Fruit fly (Drosophila melanogaster): Measurements from ENCODE around the gene CG42692.

CG42692 gene

DNA sequence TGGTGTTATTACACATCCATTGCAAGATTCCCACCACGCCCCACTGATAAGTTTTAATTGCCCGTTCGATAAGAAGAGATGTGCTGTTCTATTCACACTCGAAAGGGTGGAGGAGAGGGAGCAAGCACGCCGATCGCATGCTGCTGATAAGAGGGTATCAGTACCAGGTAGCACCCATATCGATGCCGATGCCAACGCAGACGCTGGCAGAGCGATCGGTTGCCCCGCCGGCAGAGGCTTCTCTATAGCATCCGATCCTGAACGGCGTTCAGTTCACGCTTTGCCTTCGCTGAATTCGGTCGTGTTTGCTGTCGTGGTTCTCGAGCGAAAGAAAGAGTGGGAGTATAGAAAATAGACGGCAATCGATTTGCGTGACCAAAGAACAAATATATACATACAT, 5.6 kb downstream of the CG42692 start (continued):
- TF ChIP-seq CG12769 (tag; optimal IDR thresholded peaks at IDR 0.05), result peak; percentile 78
- no peak for TF ChIP-seq Xrp1 (GFP tag; IDR thresholded peaks at IDR 0.05)
- TF ChIP-seq CG2202 (tag; optimal IDR thresholded peaks at IDR 0.05), result no peak
- no peak for TF ChIP-seq wek (GFP tag; optimal IDR thresholded peaks at IDR 0.05)
- no peak for TF ChIP-seq Asciz (GFP tag; optimal IDR thresholded peaks at IDR 0.05)
- no peak for TF ChIP-seq CG10321 (GFP tag; IDR thresholded peaks at IDR 0.05)
- no peak for TF ChIP-seq br (optimal IDR thresholded peaks at IDR 0.05)
- no peak for TF ChIP-seq btn (GFP tag; optimal IDR thresholded peaks at IDR 0.05)
- TF ChIP-seq yki (optimal IDR thresholded peaks at IDR 0.05), result no peak
- no peak for TF ChIP-seq CG1647 (GFP tag; optimal IDR thresholded peaks at IDR 0.05)
- TF ChIP-seq insv (GFP tag; optimal IDR thresholded peaks at IDR 0.05), result no peak
- peak; percentile 57; the same call in 1 of the 3 replicates for TF ChIP-seq so (GFP tag; IDR thresholded peaks at IDR 0.05)
- TF ChIP-seq CG42726 (GFP tag; IDR thresholded peaks at IDR 0.05; ENCODE audit: partially characterized antibody), result no peak
- TF ChIP-seq prd (optimal IDR thresholded peaks at IDR 0.05), result no peak
- TF ChIP-seq prd (GFP tag; IDR thresholded peaks at IDR 0.05), result no peak
- no peak for TF ChIP-seq Drgx (GFP tag; IDR thresholded peaks at IDR 0.05)
- no peak for TF ChIP-seq vnd (GFP tag; IDR thresholded peaks at IDR 0.05; ENCODE audit: partially characterized antibody)
- no peak for TF ChIP-seq Lim3 (GFP tag; IDR thresholded peaks at IDR 0.05)
- no peak for TF ChIP-seq Camta (GFP tag; optimal IDR thresholded peaks at IDR 0.05)
- no peak for TF ChIP-seq CG31224 (GFP tag; IDR thresholded peaks at IDR 0.05)
- TF ChIP-seq CG14667 (GFP tag; IDR thresholded peaks at IDR 0.05), result no peak
- TF ChIP-seq CG10209 (GFP tag; optimal IDR thresholded peaks at IDR 0.05), result no peak
- no peak for TF ChIP-seq nau (GFP tag; optimal IDR thresholded peaks at IDR 0.05)
- TF ChIP-seq CG4820 (GFP tag; optimal IDR thresholded peaks at IDR 0.05), result no peak
- no peak for TF ChIP-seq onecut (GFP tag; IDR thresholded peaks at IDR 0.05)
- no peak for TF ChIP-seq H15 (GFP tag; IDR thresholded peaks at IDR 0.05)
- no peak for TF ChIP-seq CG18476 (GFP tag; optimal IDR thresholded peaks at IDR 0.05)
- TF ChIP-seq Sry-δ (GFP tag; optimal IDR thresholded peaks at IDR 0.05), result no peak
- no peak for TF ChIP-seq da (GFP tag; optimal IDR thresholded peaks at IDR 0.05)
- TF ChIP-seq CG12104 (GFP tag; optimal IDR thresholded peaks at IDR 0.05), result no peak
- TF ChIP-seq CG2678 (tag; optimal IDR thresholded peaks at IDR 0.05), result peak; percentile 14
- peak; percentile 86 for TF ChIP-seq mirr (GFP tag; optimal IDR thresholded peaks at IDR 0.05)
- TF ChIP-seq al (GFP tag; IDR thresholded peaks at IDR 0.05), result 0 out of 2 replicates have a peak, but pooled peaks have one; percentile 21
- no peak for TF ChIP-seq CG18619 (GFP tag; optimal IDR thresholded peaks at IDR 0.05)
- TF ChIP-seq HHEX (GFP tag; optimal IDR thresholded peaks at IDR 0.05), result no peak
- TF ChIP-seq pzg (GFP tag; optimal IDR thresholded peaks at IDR 0.05), result no peak
- TF ChIP-seq Mrtf (GFP tag; IDR thresholded peaks at IDR 0.05), result no peak
- no peak for TF ChIP-seq unc-4 (GFP tag; IDR thresholded peaks at IDR 0.05; ENCODE audit: partially characterized antibody)
- TF ChIP-seq eve (GFP tag; optimal IDR thresholded peaks at IDR 0.05), result no peak
- TF ChIP-seq CG6254 (GFP tag; optimal IDR thresholded peaks at IDR 0.05), result no peak
- 0 out of 2 replicates have a peak, but pooled peaks have one; percentile 11 for TF ChIP-seq CG11247 (GFP tag; IDR thresholded peaks at IDR 0.05)
- TF ChIP-seq Ets65A (GFP tag), result peak; percentile 59
- TF ChIP-seq gsb-n (tag; optimal IDR thresholded peaks at IDR 0.05), result no peak
- no peak for TF ChIP-seq CG12236 (GFP tag; optimal IDR thresholded peaks at IDR 0.05)
- TF ChIP-seq CG32767 (GFP tag; IDR thresholded peaks at IDR 0.05), result no peak
- peak; percentile 96 for TF ChIP-seq GATAe (GFP tag; conservative IDR thresholded peaks at IDR 0.05)
- TF ChIP-seq ci (GFP tag; IDR thresholded peaks at IDR 0.05), result no peak
- no peak for TF ChIP-seq NK7.1 (GFP tag; optimal IDR thresholded peaks at IDR 0.05)
- TF ChIP-seq CG11093 (GFP tag; IDR thresholded peaks at IDR 0.05), result 0 out of 3 replicates have a peak, but pooled peaks have one; percentile 20
- no peak for TF ChIP-seq cas (GFP tag; IDR thresholded peaks at IDR 0.05)
- TF ChIP-seq CG34224 (GFP tag; IDR thresholded peaks at IDR 0.05; ENCODE audit: partially characterized antibody), result no peak
- TF ChIP-seq CG31388 (GFP tag; optimal IDR thresholded peaks at IDR 0.05), result no peak
- TF ChIP-seq Adf1 (GFP tag; IDR thresholded peaks at IDR 0.05), result peak; percentile 96
